Worm (Caenorhabditis elegans): Measurements from ENCODE around the gene F46C5.1.

F46C5.1 gene

ce11 chrII:8829189-8829588 lies 8.2 kb upstream of the F46C5.1 start, which contains the start of gene F46C5.2:
F46C5.2 (minus strand) TSS chrII:8829289.
- TF ChIP-seq snpc-1.3 (tag; optimal IDR thresholded peaks at IDR 0.05; ENCODE audit: insufficient read depth) (no peak), snpc-4 (GFP tag; optimal IDR thresholded peaks at IDR 0.05) (no peak), snpc-4 (tag; optimal IDR thresholded peaks at IDR 0.05) (no peak), madf-10 (tag; optimal IDR thresholded peaks at IDR 0.05) (no peak), nhr-90 (tag; optimal IDR thresholded peaks at IDR 0.05) (no peak), dox-1 (GFP tag; IDR thresholded peaks at IDR 0.05) (no peak), lsl-1 (GFP tag; optimal IDR thresholded peaks at IDR 0.05) (no peak), F57A8.1 (GFP tag; optimal IDR thresholded peaks at IDR 0.05) (no peak), F10E7.11 (tag; optimal IDR thresholded peaks at IDR 0.05) (no peak), Y95B8A.8 (GFP tag; IDR thresholded peaks at IDR 0.05) (no peak), T26A5.8 (tag; optimal IDR thresholded peaks at IDR 0.05) (no peak), ekl-4 (GFP tag; IDR thresholded peaks at IDR 0.05) (no peak), repo-1 (tag; optimal IDR thresholded peaks at IDR 0.05) (no peak), ztf-25 (GFP tag; IDR thresholded peaks at IDR 0.05) (no peak), lin-35 (GFP tag; optimal IDR thresholded peaks at IDR 0.05) (no peak), ceh-40 (GFP tag; IDR thresholded peaks at IDR 0.05) (no peak)

- no peak for TF ChIP-seq T26A5.8 (tag; optimal IDR thresholded peaks at IDR 0.05)
- TF ChIP-seq bed-2 (GFP tag; IDR thresholded peaks at IDR 0.05), result no peak
- TF ChIP-seq B0019.2 (GFP tag; conservative IDR thresholded peaks at IDR 0.05), result no peak
These were observed 4.8 kb upstream of the F46C5.1 start, which contains the start of gene nas-25 for ce11 chrII:8825769-8826168. nas-25 (plus strand) TSS chrII:8826069.

- peak; percentile 19 for TF ChIP-seq somi-1 (GFP tag; optimal IDR thresholded peaks at IDR 0.05)
- TF ChIP-seq tbx-9 (tag; optimal IDR thresholded peaks at IDR 0.05; ENCODE audit: borderline replicate concordance), result no peak
- peak; percentile 1 for TF ChIP-seq lin-40 (tag; optimal IDR thresholded peaks at IDR 0.05)
- TF ChIP-seq nhr-120 (GFP tag; IDR thresholded peaks at IDR 0.05), result no peak
These were observed 1.7 kb upstream of the F46C5.1 start for ce11 chrII:8822711-8823110.

ce11 chrII:8820126-8820972 lies 641 bp downstream of the F46C5.1 start:
- TF ChIP-seq ceh-58 (GFP tag; IDR thresholded peaks at IDR 0.05) (no peak), attf-6 (GFP tag; IDR thresholded peaks at IDR 0.05) (no peak), aptf-2 (GFP tag; conservative IDR thresholded peaks at IDR 0.05) (0 out of 2 replicates have a peak, but pooled peaks have one; percentile 21), pbrm-1 (GFP tag; IDR thresholded peaks at IDR 0.05) (no peak), ztf-28 (GFP tag; IDR thresholded peaks at IDR 0.05) (no peak), ama-1 (optimal IDR thresholded peaks at IDR 0.05) (peak; percentile 87), ama-1 (GFP tag; optimal IDR thresholded peaks at IDR 0.05) (no peak), pha-4 (tag; optimal IDR thresholded peaks at IDR 0.05) (no peak), ZK185.1 (tag; optimal IDR thresholded peaks at IDR 0.05; ENCODE audit: poor library complexity, severe bottlenecking) (peak; percentile 34), aptf-3 (GFP tag; IDR thresholded peaks at IDR 0.05) (no peak), B0019.2 (GFP tag; conservative IDR thresholded peaks at IDR 0.05) (no peak), lin-40 (tag; optimal IDR thresholded peaks at IDR 0.05) (peak; percentile 3), B0035.1 (tag; optimal IDR thresholded peaks at IDR 0.05) (no peak), ztf-26 (tag; optimal IDR thresholded peaks at IDR 0.05) (peak; percentile 85), hrde-1 (tag; optimal IDR thresholded peaks at IDR 0.05; ENCODE audit: borderline replicate concordance) (no peak), F57C9.4 (tag; optimal IDR thresholded peaks at IDR 0.05) (no peak), snpc-3.4 (tag; optimal IDR thresholded peaks at IDR 0.05) (no peak), lin-35 (GFP tag; optimal IDR thresholded peaks at IDR 0.05) (peak in 1 of 3 experiments; percentile 20), sea-2 (GFP tag; IDR thresholded peaks at IDR 0.05) (no peak), zim-3 (tag; optimal IDR thresholded peaks at IDR 0.05) (no peak), lin-26 (GFP tag; IDR thresholded peaks at IDR 0.05) (peak; percentile 14; the same call in 1 of the 2 replicates), F37B4.10 (GFP tag; IDR thresholded peaks at IDR 0.05) (0 out of 2 replicates have a peak, but pooled peaks have one; percentile 55), ztf-25 (GFP tag; IDR thresholded peaks at IDR 0.05) (0 out of 2 replicates have a peak, but pooled peaks have one; percentile 26), sdz-38 (tag; optimal IDR thresholded peaks at IDR 0.05) (no peak), lag-1 (GFP tag; IDR thresholded peaks at IDR 0.05) (no peak)

Measured in whole organism, young adult.